Worm (Caenorhabditis elegans) whole organism, young adult: Measurements from ENCODE around the gene K02D3.1.

Experiments used
- D2030.7 ChIP-seq: fragments of 200-800 bp; sonication (Bioruptor generic); IDR thresholded peaks from 2 replicates; pipeline ENCODE4 v1.3.6; 2022; ENCODE audit warnings: missing genetic modification reagents, missing genetic modification characterization, missing compliant biosample characterization
- F23B12.7 ChIP-seq: sonication (generic microtip); optimal IDR thresholded peaks from 2 replicates; lab custom pipeline; 2017; ENCODE audit warnings: missing genetic modification characterization, mild to moderate bottlenecking, missing compliant biosample characterization, antibody characterized with exemption, moderate library complexity; ENCODE audit not compliant: insufficient read depth
- ZK185.1 ChIP-seq: sonication (generic microtip); optimal IDR thresholded peaks from 2 replicates; lab custom pipeline; 2016; ENCODE audit warnings: mild to moderate bottlenecking, missing genetic modification characterization, missing compliant biosample characterization; ENCODE audit not compliant: poor library complexity, severe bottlenecking
- attf-3 ChIP-seq: fragments of 200-800 bp; sonication (Bioruptor generic); conservative IDR thresholded peaks from 2 replicates; pipeline ENCODE4 v1.3.6; 2022; ENCODE audit warnings: missing genetic modification reagents, missing genetic modification characterization, missing compliant biosample characterization
- ccch-3 ChIP-seq: fragments of 200-800 bp; sonication (Bioruptor generic); optimal IDR thresholded peaks from 2 replicates; lab custom pipeline; 2018; ENCODE audit warnings: mild to moderate bottlenecking, missing genetic modification characterization, missing compliant biosample characterization
- ets-4 ChIP-seq: fragments of 200-800 bp; sonication (Bioruptor generic); optimal IDR thresholded peaks from 2 replicates; lab custom pipeline; 2018; ENCODE audit warnings: mild to moderate bottlenecking, missing genetic modification characterization, missing compliant biosample characterization
- hmg-20 ChIP-seq: fragments of 200-800 bp; sonication (Bioruptor generic); IDR thresholded peaks from 2 replicates; pipeline ENCODE4 v1.3.6; 2022; ENCODE audit warnings: missing genetic modification reagents, missing genetic modification characterization, missing compliant biosample characterization
- let-607 ChIP-seq, 2 experiments: fragments of 200-800 bp in 1 of 2; sonication (Bioruptor generic) in 1 of 2; sonication (generic microtip) in 1 of 2; optimal IDR thresholded peaks; 2 replicates each; lab custom pipeline; 2016 to 2018; ENCODE audit warnings: mild to moderate bottlenecking in 2 of 2, missing compliant biosample characterization in 2 of 2, missing genetic modification characterization in 2 of 2, moderate library complexity in 2 of 2, missing genotype in 1 of 2
- pha-4 ChIP-seq: fragments of 150-350 bp; sonication (generic microtip); optimal IDR thresholded peaks from 2 replicates; lab custom pipeline; 2014; ENCODE audit warnings: missing biosample characterization, missing genetic modification reagents, missing genetic modification characterization
- ztf-6 ChIP-seq: fragments of 200-800 bp; sonication (Bioruptor generic); IDR thresholded peaks from 2 replicates; pipeline ENCODE4 v1.3.6; 2022; ENCODE audit warnings: missing genetic modification reagents, missing genetic modification characterization, missing compliant biosample characterization

DNA sequence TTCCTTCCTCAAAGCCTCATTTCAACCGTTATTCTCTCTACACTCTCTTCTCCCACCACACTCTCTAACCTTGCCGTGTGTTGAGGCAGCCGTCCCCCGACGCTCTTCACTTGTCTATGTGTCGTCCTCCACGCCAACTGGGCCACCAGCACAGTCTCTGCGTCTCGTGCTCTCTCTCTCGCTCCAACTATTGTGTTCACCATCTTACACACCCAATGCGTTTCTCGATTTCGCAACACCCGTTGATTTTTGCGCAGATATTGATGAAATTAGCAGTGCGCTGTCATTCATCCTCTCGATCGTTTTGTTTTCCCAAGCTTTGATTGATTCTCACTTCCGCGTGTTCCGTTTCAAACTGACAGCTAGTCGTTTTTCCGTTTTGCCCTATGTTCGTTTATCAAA lies 19.6 kb upstream of the K02D3.1 start:
- TF ChIP-seq F23B12.7 (no peak), ztf-6 (GFP tag; lab: Robert Waterston, UW) (no peak), D2030.7 (GFP tag; lab: Robert Waterston, UW) (no peak), ZK185.1 (tag; lab: Kevin White, UChicago) (no peak), hmg-20 (GFP tag; lab: Robert Waterston, UW) (no peak), pha-4 (tag; lab: Kevin White, UChicago) (no peak), attf-3 (GFP tag; lab: Robert Waterston, UW) (no peak), ets-4 (no peak), let-607 (tag; optimal IDR thresholded peaks at IDR 0.05; lab: Kevin White, UChicago) (peak; percentile 54 to 71), ccch-3 (GFP tag; lab: Kevin White, UChicago) (no peak)
